Fruit fly (Drosophila melanogaster): ENCODE results near the gene Jhbp5.

Jhbp5 gene

dm6 chr3R:16009030-16009429, 36.9 kb downstream of the Jhbp5 start, which contains the start of gene GATAe:
TSS of gene GATAe (plus strand) at chr3R:16009105.
- no peak for TF ChIP-seq CG10631 (GFP tag; optimal IDR thresholded peaks at IDR 0.05)
- no peak for TF ChIP-seq spab (GFP tag; optimal IDR thresholded peaks at IDR 0.05)
- TF ChIP-seq fd85E (GFP tag; optimal IDR thresholded peaks at IDR 0.05) = no peak
- no peak for TF ChIP-seq acj6 (GFP tag; optimal IDR thresholded peaks at IDR 0.05)
- TF ChIP-seq CG11762 (GFP tag; optimal IDR thresholded peaks at IDR 0.05; ENCODE audit: insufficient read depth) = no peak
- TF ChIP-seq OdsH (GFP tag; optimal IDR thresholded peaks at IDR 0.05) = no peak
- TF ChIP-seq Sox14 (GFP tag; optimal IDR thresholded peaks at IDR 0.05) = peak; percentile 3
- TF ChIP-seq CG4318 (GFP tag; optimal IDR thresholded peaks at IDR 0.05) = no peak
- no peak for TF ChIP-seq Gug (GFP tag; IDR thresholded peaks at IDR 0.05)
- TF ChIP-seq CG3919 (GFP tag; optimal IDR thresholded peaks at IDR 0.05) = no peak
- TF ChIP-seq esn (GFP tag; optimal IDR thresholded peaks at IDR 0.05) = no peak
- no peak for TF ChIP-seq dsx (GFP tag; optimal IDR thresholded peaks at IDR 0.05; ENCODE audit: poor library complexity, severe bottlenecking)
- no peak for TF ChIP-seq ss (GFP tag; optimal IDR thresholded peaks at IDR 0.05)
- no peak for TF ChIP-seq Hr4 (GFP tag; optimal IDR thresholded peaks at IDR 0.05)
- TF ChIP-seq eg (GFP tag; IDR thresholded peaks at IDR 0.05) = no peak
- TF ChIP-seq Eip78C (GFP tag) = peak; percentile 33
- TF ChIP-seq net (GFP tag; optimal IDR thresholded peaks at IDR 0.05) = no peak
- TF ChIP-seq CG3032 (tag; optimal IDR thresholded peaks at IDR 0.05) = no peak
- peak; percentile 49 for TF ChIP-seq vri (GFP tag; optimal IDR thresholded peaks at IDR 0.05)
- peak; percentile 8 for TF ChIP-seq fkh (GFP tag; optimal IDR thresholded peaks at IDR 0.05)
- TF ChIP-seq Ets96B (tag; optimal IDR thresholded peaks at IDR 0.05) = no peak

DNA sequence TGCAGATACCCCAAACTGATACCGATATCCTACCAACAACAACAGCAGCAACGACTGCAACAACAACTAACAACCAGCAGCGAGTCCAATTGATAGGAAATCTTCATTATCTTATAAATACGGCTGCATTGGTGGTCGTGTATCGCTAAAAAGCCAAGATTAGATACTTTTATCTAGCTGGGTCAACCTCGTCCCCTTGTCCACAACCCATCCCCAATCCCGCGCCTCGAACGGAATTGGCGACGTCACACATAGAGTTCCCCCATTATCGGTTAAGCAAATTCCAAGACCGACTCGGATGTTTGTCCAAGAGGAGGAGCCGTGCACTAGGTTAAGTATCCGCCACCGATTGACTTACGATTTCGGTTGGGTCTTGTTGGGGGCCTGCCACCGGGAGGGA, 37.6 kb downstream of the Jhbp5 start:
- no peak for TF ChIP-seq eg (GFP tag; IDR thresholded peaks at IDR 0.05)
- peak; percentile 27 for TF ChIP-seq fkh (GFP tag; optimal IDR thresholded peaks at IDR 0.05)
- no peak for TF ChIP-seq dsx (GFP tag; optimal IDR thresholded peaks at IDR 0.05; ENCODE audit: poor library complexity, severe bottlenecking)

dm6 chr3R:16006806-16007556, 38.9 kb downstream of the Jhbp5 start:
- TF ChIP-seq salr (GFP tag; optimal IDR thresholded peaks at IDR 0.05) (no peak), svp (GFP tag) (peak; percentile 63), Hr39 (GFP tag; optimal IDR thresholded peaks at IDR 0.05) (no peak), CG4318 (GFP tag; optimal IDR thresholded peaks at IDR 0.05) (no peak), CG32006 (GFP tag; optimal IDR thresholded peaks at IDR 0.05) (no peak), Sox102F (GFP tag; optimal IDR thresholded peaks at IDR 0.05) (no peak), Eip78C (GFP tag) (peak; percentile 7), fkh (GFP tag; optimal IDR thresholded peaks at IDR 0.05) (peak; percentile 91)

DNA sequence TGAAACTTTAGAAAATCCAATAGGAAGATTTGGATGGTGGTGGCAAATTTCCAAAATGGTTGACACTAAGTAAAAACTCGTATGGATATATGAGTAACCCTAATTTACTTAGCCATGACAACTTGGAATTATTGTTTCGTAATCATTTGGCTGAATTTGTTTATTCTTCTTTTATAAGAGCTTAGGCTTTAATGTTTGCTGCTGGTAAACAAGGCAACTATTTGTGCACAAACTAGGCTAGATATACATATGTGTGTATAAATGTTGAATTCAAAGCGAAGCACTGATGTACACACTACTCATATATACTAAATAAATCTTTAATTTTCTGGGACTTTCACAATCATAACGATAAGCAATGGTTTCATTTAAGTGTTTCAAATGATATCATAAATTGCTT, 40.0 kb downstream of the Jhbp5 start:
- TF ChIP-seq Hr4 (GFP tag; optimal IDR thresholded peaks at IDR 0.05) (no peak), fkh (GFP tag; optimal IDR thresholded peaks at IDR 0.05) (peak; percentile 81)

DNA sequence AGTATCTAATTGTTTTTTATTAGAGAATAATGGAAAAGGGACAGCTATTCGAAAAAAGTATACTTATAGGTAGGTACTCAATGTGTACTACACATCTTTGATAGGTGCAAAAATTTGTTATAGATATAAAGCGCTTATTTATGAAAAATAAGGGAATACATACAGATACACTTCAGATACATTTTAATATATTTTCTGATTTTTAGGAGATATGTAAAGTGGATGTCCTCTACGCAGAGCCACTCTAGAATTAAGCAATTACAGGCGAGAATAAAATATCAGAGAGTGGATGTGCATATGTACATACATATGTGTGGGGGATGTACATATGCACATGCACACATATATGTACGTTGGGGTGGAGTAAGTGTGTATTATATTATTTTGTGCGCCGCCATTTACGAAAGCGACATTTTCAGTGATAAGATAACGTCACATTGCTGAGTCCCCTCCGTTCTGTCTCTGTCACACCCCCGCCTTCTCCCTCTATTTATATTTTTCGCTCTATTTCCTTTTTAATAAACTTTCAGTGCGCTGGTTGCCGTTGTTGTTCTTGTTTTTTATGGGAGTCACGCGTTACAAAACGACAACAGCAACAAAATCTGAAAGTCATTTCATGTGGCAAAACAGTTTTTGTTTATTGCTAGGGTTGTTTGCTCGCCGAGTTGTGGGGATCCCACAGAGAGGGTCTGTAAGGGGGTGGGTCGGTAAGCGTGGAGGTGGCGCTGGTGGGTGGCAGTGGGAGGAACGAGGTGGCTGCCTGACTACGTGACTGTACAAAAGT, 41.0 kb downstream of the Jhbp5 start:
- TF ChIP-seq CG3032 (tag; optimal IDR thresholded peaks at IDR 0.05) (no peak), CG8119 (GFP tag; IDR thresholded peaks at IDR 0.05) (0 out of 3 replicates have a peak, but pooled peaks have one; percentile 34), vri (GFP tag; optimal IDR thresholded peaks at IDR 0.05) (peak; percentile 61), CG11902 (GFP tag; optimal IDR thresholded peaks at IDR 0.05) (no peak), Eip93F (GFP tag; optimal IDR thresholded peaks at IDR 0.05) (peak; percentile 61), CG6163 (GFP tag; IDR thresholded peaks at IDR 0.05) (peak; percentile 22; the same call in 1 of the 3 replicates), fd59A (GFP tag; optimal IDR thresholded peaks at IDR 0.05) (no peak), ss (GFP tag; optimal IDR thresholded peaks at IDR 0.05) (peak in 1 of 2 experiments; percentile 6), eg (GFP tag; IDR thresholded peaks at IDR 0.05) (0 out of 3 replicates have a peak, but pooled peaks have one; percentile 6), CG16779 (tag; optimal IDR thresholded peaks at IDR 0.05) (peak; percentile 23), Met (GFP tag; optimal IDR thresholded peaks at IDR 0.05) (peak; percentile 9), fkh (GFP tag; optimal IDR thresholded peaks at IDR 0.05) (peak; percentile 90), Eip78C (GFP tag) (peak; percentile 58), Hr4 (GFP tag; optimal IDR thresholded peaks at IDR 0.05) (no peak), svp (GFP tag) (peak; percentile 62), Sox14 (GFP tag; optimal IDR thresholded peaks at IDR 0.05) (no peak), CG15336 (GFP tag; IDR thresholded peaks at IDR 0.05) (0 out of 2 replicates have a peak, but pooled peaks have one; percentile 14)

Measured in whole organism, prepupa.